Fruit fly (Drosophila melanogaster) whole organism, embryonic: ENCODE results near the gene CG13024.

Source experiments
- gcm2 ChIP-seq: fragments of 200-800 bp; sonication (Bioruptor generic); optimal IDR thresholded peaks from 2 replicates; lab custom pipeline; 2016; ENCODE audit warnings: missing biosample characterization, missing genetic modification characterization
- pan ChIP-seq, 4 experiments: fragments of >200 bp in 3 of 4; fragments of 200-800 bp in 1 of 4; sonication (Bioruptor generic) in 1 of 4; optimal IDR thresholded peaks in 3 of 4; IDR thresholded peaks in 1 of 4; 2 replicates each; pipeline versions ENCODE4 v1.3.6 to Lab custom; 2017 to 2022; ENCODE audit warnings: missing biosample characterization in 2 of 4, missing genetic modification characterization in 2 of 4, mixed read lengths in 1 of 4
- tup ChIP-seq: fragments of 200-800 bp; sonication (Bioruptor generic); optimal IDR thresholded peaks from 2 replicates; lab custom pipeline; 2016; ENCODE audit warnings: missing biosample characterization, mild to moderate bottlenecking, missing genetic modification characterization, moderate library complexity

DNA sequence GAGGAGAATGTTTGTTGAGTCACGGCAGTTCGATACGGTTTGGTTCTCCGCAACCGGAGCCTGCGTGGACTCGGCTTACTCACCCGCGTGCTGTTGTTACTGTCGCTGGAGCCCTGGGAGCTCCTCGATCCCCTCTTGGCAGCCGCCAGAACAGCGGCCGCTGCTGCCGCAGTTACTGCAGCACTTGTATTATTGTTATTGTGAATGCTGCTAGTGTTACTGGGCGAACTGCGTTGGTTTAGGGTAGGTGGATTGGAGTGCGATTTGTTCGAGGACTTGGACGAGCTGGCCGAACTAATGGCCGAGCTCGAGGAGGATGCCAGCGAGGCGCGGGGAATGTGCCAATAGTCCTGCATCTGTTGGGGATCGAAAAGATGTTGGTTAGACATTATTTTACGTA is 18.4 kb downstream of the CG13024 start:
- TF ChIP-seq pan (optimal IDR thresholded peaks at IDR 0.05; lab: Kevin White, UChicago) = no peak
- no peak for TF ChIP-seq pan (GFP tag; optimal IDR thresholded peaks at IDR 0.05 in 1 of 2, IDR thresholded peaks at IDR 0.05 in 1 of 2)
- TF ChIP-seq gcm2 (GFP tag; lab: Kevin White, UChicago) = no peak
- TF ChIP-seq tup (GFP tag; lab: Kevin White, UChicago) = no peak
